Worm (Caenorhabditis elegans): ENCODE data around the gene vit-3.

DNA sequence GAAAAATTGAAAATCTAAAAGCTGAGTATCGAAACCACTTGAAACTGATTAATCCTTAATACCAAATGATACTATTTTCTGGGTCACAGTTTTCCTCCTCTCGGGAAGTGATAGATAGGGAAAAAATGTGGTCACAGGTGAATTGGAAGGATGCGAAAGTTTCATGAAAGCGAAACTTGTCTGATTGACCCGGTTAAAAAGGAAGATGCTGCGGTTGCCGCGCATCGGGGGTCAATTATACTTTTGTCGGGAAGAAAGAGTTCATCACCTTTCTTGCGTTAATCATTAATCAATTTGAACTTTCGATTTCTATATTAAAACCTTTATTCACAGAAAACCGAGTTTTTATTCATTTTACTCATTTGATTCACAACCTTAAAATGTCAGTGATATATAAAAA is 24.6 kb upstream of the vit-3 start:
- TF ChIP-seq flt-1 (GFP tag; IDR thresholded peaks at IDR 0.05) = no peak
- TF ChIP-seq med-1 (GFP tag; optimal IDR thresholded peaks at IDR 0.05; ENCODE audit: insufficient read depth) = no peak
- no peak for TF ChIP-seq ztf-23 (GFP tag; IDR thresholded peaks at IDR 0.05)
- no peak for TF ChIP-seq klf-2 (GFP tag; conservative IDR thresholded peaks at IDR 0.05)
